Worm (Caenorhabditis elegans) whole organism, late embryonic: ENCODE measurements around the gene lys-4.

Source experiments
- C38D4.7 ChIP-seq: fragments of 200-800 bp; sonication (Bioruptor generic); optimal IDR thresholded peaks from 2 replicates; lab custom pipeline; 2018; ENCODE audit warnings: mild to moderate bottlenecking, missing genetic modification characterization, moderate library complexity, missing compliant biosample characterization
- K02D7.2 ChIP-seq: sonication (generic microtip); optimal IDR thresholded peaks from 2 replicates; lab custom pipeline; 2017; ENCODE audit warnings: mild to moderate bottlenecking, missing genetic modification characterization, missing compliant biosample characterization
- T23F11.4 ChIP-seq: fragments of 200-800 bp; sonication (Bioruptor generic); optimal IDR thresholded peaks from 2 replicates; lab custom pipeline; 2018; ENCODE audit warnings: mild to moderate bottlenecking, missing genetic modification characterization, missing compliant biosample characterization
- Y22D7AL.16 ChIP-seq: sonication (generic microtip); optimal IDR thresholded peaks from 2 replicates; lab custom pipeline; 2016; ENCODE audit warnings: missing genetic modification characterization, missing compliant biosample characterization
- ama-1 ChIP-seq: fragments of 150-350 bp; optimal IDR thresholded peaks from 2 replicates; lab custom pipeline; 2014
- ceh-2 ChIP-seq: sonication (generic microtip); optimal IDR thresholded peaks from 2 replicates; lab custom pipeline; 2016; ENCODE audit warnings: missing genotype, missing genetic modification characterization, missing compliant biosample characterization
- ceh-24 ChIP-seq: sonication (generic microtip); optimal IDR thresholded peaks from 2 replicates; lab custom pipeline; 2016; ENCODE audit warnings: mild to moderate bottlenecking, missing genetic modification characterization, missing compliant biosample characterization
- ceh-31 ChIP-seq: sonication (generic microtip); optimal IDR thresholded peaks from 2 replicates; lab custom pipeline; 2016; ENCODE audit warnings: missing genetic modification characterization, missing compliant biosample characterization
- ceh-45 ChIP-seq: fragments of 200-800 bp; sonication (Bioruptor generic); IDR thresholded peaks from 2 replicates; pipeline ENCODE4 v1.3.6; 2022; ENCODE audit warnings: missing genetic modification reagents, missing genetic modification characterization, missing compliant biosample characterization
- ceh-48 ChIP-seq: sonication (generic microtip); optimal IDR thresholded peaks from 2 replicates; lab custom pipeline; 2016; ENCODE audit warnings: missing genetic modification characterization, inconsistent platforms, missing compliant biosample characterization
- ceh-9 ChIP-seq: sonication (generic microtip); optimal IDR thresholded peaks from 2 replicates; lab custom pipeline; 2016; ENCODE audit warnings: mild to moderate bottlenecking, missing genetic modification characterization, inconsistent platforms, missing compliant biosample characterization
- dmd-4 ChIP-seq: sonication (generic microtip); optimal IDR thresholded peaks from 2 replicates; lab custom pipeline; 2016; ENCODE audit warnings: borderline replicate concordance, missing genetic modification characterization, missing compliant biosample characterization
- elt-2 ChIP-seq: sonication (generic microtip); optimal IDR thresholded peaks from 2 replicates; lab custom pipeline; 2016; ENCODE audit warnings: missing genetic modification reagents, missing genetic modification characterization, missing compliant biosample characterization
- ets-4 ChIP-seq: sonication (generic microtip); optimal IDR thresholded peaks from 2 replicates; lab custom pipeline; 2016; ENCODE audit warnings: missing genetic modification characterization, missing compliant biosample characterization
- eyg-1 ChIP-seq: sonication (generic microtip); optimal IDR thresholded peaks from 2 replicates; lab custom pipeline; 2016; ENCODE audit warnings: missing genotype, missing genetic modification characterization, missing compliant biosample characterization
- fkh-10 ChIP-seq: fragments of 150-350 bp; optimal IDR thresholded peaks from 2 replicates; lab custom pipeline; 2014; ENCODE audit warnings: missing biosample characterization, missing genetic modification reagents, missing genetic modification characterization
- gmeb-2 ChIP-seq: sonication (generic microtip); optimal IDR thresholded peaks from 2 replicates; lab custom pipeline; 2016; ENCODE audit warnings: missing genetic modification characterization, inconsistent platforms, missing compliant biosample characterization
- hlh-13 ChIP-seq: fragments of 200-800 bp; sonication (Bioruptor generic); optimal IDR thresholded peaks from 2 replicates; lab custom pipeline; 2018; ENCODE audit warnings: mild to moderate bottlenecking, missing genetic modification characterization, missing compliant biosample characterization
- hlh-8 ChIP-seq: sonication (generic microtip); optimal IDR thresholded peaks from 2 replicates; lab custom pipeline; 2016; ENCODE audit warnings: missing genotype, missing genetic modification characterization, missing compliant biosample characterization
- lin-11 ChIP-seq: fragments of 200-800 bp; sonication (Bioruptor generic); optimal IDR thresholded peaks from 2 replicates; lab custom pipeline; 2018; ENCODE audit warnings: mild to moderate bottlenecking, missing genetic modification characterization, missing compliant biosample characterization
- madf-2 ChIP-seq: sonication (generic microtip); optimal IDR thresholded peaks from 2 replicates; lab custom pipeline; 2017; ENCODE audit warnings: missing genetic modification characterization, missing compliant biosample characterization
- nhr-11 ChIP-seq: fragments of 150-350 bp; optimal IDR thresholded peaks from 2 replicates; lab custom pipeline; 2014; ENCODE audit warnings: missing biosample characterization, missing genetic modification characterization
- odd-2 ChIP-seq: sonication (generic microtip); optimal IDR thresholded peaks from 2 replicates; lab custom pipeline; 2017; ENCODE audit warnings: antibody characterized with exemption, mild to moderate bottlenecking, missing genetic modification characterization, missing compliant biosample characterization
- pqm-1 ChIP-seq: sonication (generic microtip); optimal IDR thresholded peaks from 2 replicates; lab custom pipeline; 2016; ENCODE audit warnings: missing genetic modification characterization, missing compliant biosample characterization
- ref-2 ChIP-seq: sonication (generic microtip); optimal IDR thresholded peaks from 2 replicates; lab custom pipeline; 2016; ENCODE audit warnings: missing genetic modification characterization, missing compliant biosample characterization
- rnt-1 ChIP-seq: sonication (generic microtip); optimal IDR thresholded peaks from 2 replicates; lab custom pipeline; 2016; ENCODE audit warnings: missing genetic modification characterization, missing compliant biosample characterization
- syd-9 ChIP-seq: sonication (generic microtip); optimal IDR thresholded peaks from 2 replicates; lab custom pipeline; 2016; ENCODE audit warnings: mild to moderate bottlenecking, missing genetic modification characterization, moderate library complexity, missing compliant biosample characterization
- tbx-2 ChIP-seq: sonication (generic microtip); optimal IDR thresholded peaks from 2 replicates; lab custom pipeline; 2016; ENCODE audit warnings: missing genetic modification characterization, missing compliant biosample characterization
- tbx-7 ChIP-seq: sonication (generic microtip); optimal IDR thresholded peaks from 2 replicates; lab custom pipeline; 2016; ENCODE audit warnings: missing genotype, missing genetic modification characterization, missing compliant biosample characterization
- ttx-3 ChIP-seq: sonication (generic microtip); optimal IDR thresholded peaks from 2 replicates; lab custom pipeline; 2016; ENCODE audit warnings: missing genetic modification reagents, missing genetic modification characterization, missing compliant biosample characterization
- unc-3 ChIP-seq, 2 experiments: fragments of 200-800 bp in 1 of 2; sonication (Bioruptor generic) in 1 of 2; sonication (generic microtip) in 1 of 2; conservative IDR thresholded peaks in 1 of 2; optimal IDR thresholded peaks in 1 of 2; 2 replicates each; pipeline versions ENCODE4 v1.3.6 to Lab custom; 2016 to 2022; ENCODE audit warnings: missing compliant biosample characterization in 2 of 2, missing genetic modification characterization in 2 of 2, missing genetic modification reagents in 1 of 2
- unc-42 ChIP-seq: sonication (generic microtip); optimal IDR thresholded peaks from 2 replicates; lab custom pipeline; 2016; ENCODE audit warnings: missing genotype, missing genetic modification characterization, missing compliant biosample characterization
- zip-5 ChIP-seq: sonication (generic microtip); optimal IDR thresholded peaks from 2 replicates; lab custom pipeline; 2016; ENCODE audit warnings: missing genetic modification characterization, missing compliant biosample characterization
- ztf-16 ChIP-seq: sonication (generic microtip); optimal IDR thresholded peaks from 2 replicates; lab custom pipeline; 2017; ENCODE audit warnings: missing genetic modification characterization, missing compliant biosample characterization

The lys-4 gene

ce11 chrIV:11635437-11636408 lies 12.7 kb upstream of the lys-4 start, which contains the start of gene mars-1 (continued):
- TF ChIP-seq elt-2 (tag; lab: Kevin White, UChicago) = peak; percentile 59
- no peak for TF ChIP-seq K02D7.2 (tag; lab: Kevin White, UChicago)

- TF ChIP-seq eyg-1 (tag; lab: Kevin White, UChicago) (no peak), ceh-9 (tag; lab: Kevin White, UChicago) (no peak), odd-2 (tag; lab: Kevin White, UChicago) (no peak), ztf-16 (tag; lab: Kevin White, UChicago) (no peak), tbx-2 (tag; lab: Kevin White, UChicago) (no peak), Y22D7AL.16 (tag; lab: Kevin White, UChicago) (no peak), ceh-48 (tag; lab: Kevin White, UChicago) (no peak), ets-4 (tag; lab: Kevin White, UChicago) (no peak), ceh-2 (no peak), ama-1 (lab: Kevin White, UChicago) (no peak), gmeb-2 (tag; lab: Kevin White, UChicago) (no peak), rnt-1 (tag; lab: Kevin White, UChicago) (no peak), hlh-13 (no peak), pqm-1 (tag; lab: Kevin White, UChicago) (no peak)
- TF ChIP-seq, all 69 proteins: peak for 0
These were observed 8.8 kb upstream of the lys-4 start, which contains the start of gene F58B3.4 for ce11 chrIV:11631750-11632149. F58B3.4 (minus strand) TSS chrIV:11631850.

- TF ChIP-seq ttx-3 (tag; lab: Kevin White, UChicago) (no peak), ceh-24 (no peak)
These were observed 4.9 kb upstream of the lys-4 start, which contains the start of gene lys-6 for ce11 chrIV:11627847-11628246. lys-6 (minus strand) TSS chrIV:11627947.

ce11 chrIV:11625482-11625881 lies 2.5 kb upstream of the lys-4 start, which contains the start of gene lys-5:
lys-5 (minus strand) TSS chrIV:11625582.
- TF ChIP-seq odd-2 (tag; lab: Kevin White, UChicago) = no peak
- no peak for TF ChIP-seq fkh-10 (GFP tag; lab: Kevin White, UChicago)
- no peak for TF ChIP-seq dmd-4
- no peak for TF ChIP-seq zip-5 (tag; lab: Kevin White, UChicago)
- TF ChIP-seq T23F11.4 (GFP tag; lab: Kevin White, UChicago) = no peak
- no peak for TF ChIP-seq unc-3 (GFP tag; conservative IDR thresholded peaks at IDR 0.05; lab: Robert Waterston, UW)
- TF ChIP-seq unc-3 (tag; optimal IDR thresholded peaks at IDR 0.05; lab: Kevin White, UChicago) = no peak
- TF ChIP-seq, all 69 proteins: peak for 0

- no peak for TF ChIP-seq unc-42 (tag; lab: Kevin White, UChicago)
- TF ChIP-seq unc-3 (GFP tag; conservative IDR thresholded peaks at IDR 0.05; lab: Robert Waterston, UW) = no peak
- no peak for TF ChIP-seq unc-3 (tag; optimal IDR thresholded peaks at IDR 0.05; lab: Kevin White, UChicago)
- TF ChIP-seq nhr-11 (tag; lab: Kevin White, UChicago) = no peak
- TF ChIP-seq hlh-13 = no peak
- no peak for TF ChIP-seq pqm-1 (tag; lab: Kevin White, UChicago)
- no peak for TF ChIP-seq eyg-1 (tag; lab: Kevin White, UChicago)
- TF ChIP-seq ref-2 = no peak
- TF ChIP-seq syd-9 = no peak
- TF ChIP-seq hlh-8 = no peak
- no peak for TF ChIP-seq ceh-45 (GFP tag; lab: Robert Waterston, UW)
- no peak for TF ChIP-seq tbx-7 (tag; lab: Kevin White, UChicago)
- no peak for TF ChIP-seq ceh-9 (tag; lab: Kevin White, UChicago)
- no peak for TF ChIP-seq C38D4.7 (GFP tag; lab: Kevin White, UChicago)
- no peak for TF ChIP-seq ceh-31 (tag; lab: Kevin White, UChicago)
- no peak for TF ChIP-seq lin-11 (tag; lab: Kevin White, UChicago)
- TF ChIP-seq madf-2 (tag; lab: Kevin White, UChicago) = no peak
These were observed 849 bp upstream of the lys-4 start for ce11 chrIV:11623759-11624287.
